Fruit fly (Drosophila melanogaster): ENCODE measurements around the gene CG14441.
A peak's percentile ranks its signal among the peaks of the same experiment; 100 is the strongest.

CG14441 gene

DNA sequence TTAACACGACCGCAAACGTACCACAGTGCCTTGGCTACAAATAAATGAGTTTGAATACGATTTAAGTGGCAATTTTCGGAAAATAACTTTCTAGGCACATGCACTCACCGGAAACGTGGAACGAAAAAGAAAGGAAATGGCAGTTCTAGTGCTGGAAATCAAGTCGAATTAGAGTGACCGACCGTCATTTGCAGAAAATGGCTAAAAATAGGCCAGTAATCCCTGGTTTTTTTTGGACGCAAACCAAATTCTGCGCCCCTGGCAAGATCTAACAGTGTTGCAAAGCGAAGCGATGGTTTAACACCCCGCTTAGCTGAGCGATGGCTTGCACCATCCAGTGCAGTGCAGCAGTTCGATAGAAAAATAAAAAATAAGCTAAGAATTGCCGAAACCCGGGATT lies 44.8 kb downstream of the CG14441 start, which contains the start of gene RpL17 (continued):
- TF ChIP-seq ind (GFP tag; optimal IDR thresholded peaks at IDR 0.05) (peak; percentile 63), Hey (tag; optimal IDR thresholded peaks at IDR 0.05) (peak; percentile 86), CG10147 (GFP tag; optimal IDR thresholded peaks at IDR 0.05) (peak; percentile 70), amos (GFP tag; IDR thresholded peaks at IDR 0.05; ENCODE audit: partially characterized antibody) (peak; percentile 54; the same call in 1 of the 2 replicates), CG9215 (GFP tag; IDR thresholded peaks at IDR 0.05) (peak; percentile 60), Mad (GFP tag; optimal IDR thresholded peaks at IDR 0.05) (peak; percentile 75), dysf (GFP tag; IDR thresholded peaks at IDR 0.05) (peak; percentile 84), Sry-β (GFP tag; optimal IDR thresholded peaks at IDR 0.05) (peak; percentile 9), CG13287 (GFP tag; IDR thresholded peaks at IDR 0.05; ENCODE audit: partially characterized antibody) (peak; percentile 36; the same call in 1 of the 2 replicates), C15 (GFP tag; IDR thresholded peaks at IDR 0.05) (peak; percentile 68; the same call in 2 of the 3 replicates), her (GFP tag; optimal IDR thresholded peaks at IDR 0.05) (peak; percentile 83), klu (GFP tag; IDR thresholded peaks at IDR 0.05) (peak; percentile 73), GATAe (GFP tag; conservative IDR thresholded peaks at IDR 0.05) (no peak; the same call in 1 of the 2 replicates), CG12104 (GFP tag; optimal IDR thresholded peaks at IDR 0.05) (peak; percentile 64), CG9797 (GFP tag; optimal IDR thresholded peaks at IDR 0.05) (peak; percentile 83), CG6791 (GFP tag; IDR thresholded peaks at IDR 0.05; ENCODE audit: partially characterized antibody) (peak; percentile 63; the same call in 1 of the 3 replicates), CG11247 (GFP tag; IDR thresholded peaks at IDR 0.05) (peak; percentile 86), sna (GFP tag; IDR thresholded peaks at IDR 0.05; ENCODE audit: partially characterized antibody) (no peak), CG5180 (GFP tag; optimal IDR thresholded peaks at IDR 0.05) (peak; percentile 61), CG11504 (tag; optimal IDR thresholded peaks at IDR 0.05) (peak; percentile 74), CG6683 (GFP tag; optimal IDR thresholded peaks at IDR 0.05) (peak; percentile 72), CG32767 (GFP tag; IDR thresholded peaks at IDR 0.05) (peak; percentile 55), Blimp-1 (GFP tag; optimal IDR thresholded peaks at IDR 0.05) (peak; percentile 50), sob (GFP tag; IDR thresholded peaks at IDR 0.05) (peak; percentile 93), wek (GFP tag; optimal IDR thresholded peaks at IDR 0.05) (peak; percentile 91), CG11695 (GFP tag; IDR thresholded peaks at IDR 0.05) (peak; percentile 68), CG8089 (GFP tag; optimal IDR thresholded peaks at IDR 0.05) (peak; percentile 75), CG15514 (GFP tag; optimal IDR thresholded peaks at IDR 0.05) (peak; percentile 90), odd (GFP tag; optimal IDR thresholded peaks at IDR 0.05) (peak; percentile 90), inv (GFP tag; IDR thresholded peaks at IDR 0.05; ENCODE audit: partially characterized antibody) (no peak; the same call in 1 of the 2 replicates), br (optimal IDR thresholded peaks at IDR 0.05) (no peak), hb (GFP tag; IDR thresholded peaks at IDR 0.05; ENCODE audit: partially characterized antibody) (no peak), CG6854 (GFP tag; optimal IDR thresholded peaks at IDR 0.05) (peak; percentile 86), dmrt11E (tag; optimal IDR thresholded peaks at IDR 0.05) (peak; percentile 77), CG15269 (tag; optimal IDR thresholded peaks at IDR 0.05) (peak; percentile 78), CG8388 (GFP tag; optimal IDR thresholded peaks at IDR 0.05) (peak; percentile 70), chinmo (GFP tag; IDR thresholded peaks at IDR 0.05; ENCODE audit: partially characterized antibody) (no peak), exex (tag; optimal IDR thresholded peaks at IDR 0.05) (peak; percentile 42), Camta (GFP tag; optimal IDR thresholded peaks at IDR 0.05) (peak; percentile 85), CG12769 (tag; optimal IDR thresholded peaks at IDR 0.05) (peak; percentile 88), CG7987 (GFP tag; optimal IDR thresholded peaks at IDR 0.05) (peak; percentile 93), CG4282 (GFP tag; optimal IDR thresholded peaks at IDR 0.05) (peak; percentile 86), Atf6 (GFP tag; IDR thresholded peaks at IDR 0.05) (peak; percentile 68), ci (GFP tag; IDR thresholded peaks at IDR 0.05) (peak; percentile 98), Gug (GFP tag; IDR thresholded peaks at IDR 0.05) (peak; percentile 23; the same call in 1 of the 4 replicates), trh (GFP tag; optimal IDR thresholded peaks at IDR 0.05) (peak; percentile 68), CG11560 (tag; IDR thresholded peaks at IDR 0.05) (peak; percentile 51; the same call in 2 of the 3 replicates), bbx (GFP tag; IDR thresholded peaks at IDR 0.05; ENCODE audit: partially characterized antibody) (0 out of 2 replicates have a peak, but pooled peaks have one; percentile 42), TFAM (GFP tag; optimal IDR thresholded peaks at IDR 0.05) (peak; percentile 42)

Measured in whole organism, embryonic.